Fruit fly (Drosophila melanogaster) whole organism: ENCODE measurements around the gene Pcif1.

ENCODE experiments used
- CG8478 ChIP-seq: fragments of >200 bp; optimal IDR thresholded peaks from 2 replicates; lab custom pipeline; 2018; ENCODE audit warnings: inconsistent platforms
- pan ChIP-seq: fragments of >200 bp; optimal IDR thresholded peaks from 2 replicates; lab custom pipeline; 2017

DNA sequence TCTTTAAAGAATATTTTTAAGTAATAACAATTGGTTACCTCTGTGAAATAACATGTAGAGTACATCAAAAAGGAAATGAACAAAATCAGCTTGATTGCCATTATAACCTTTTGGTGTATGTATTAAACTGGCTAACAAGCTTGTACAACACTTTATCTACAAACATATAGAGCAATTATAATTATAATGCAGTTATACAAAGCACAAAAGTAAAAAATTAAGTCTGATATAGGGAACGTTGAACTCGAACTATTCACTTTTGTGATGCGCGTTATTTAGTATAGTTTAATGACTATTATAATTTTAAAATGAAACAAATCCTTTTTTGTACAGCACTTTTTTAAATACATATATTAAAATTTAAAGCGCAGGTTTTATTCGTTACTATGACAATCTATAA lies 30.4 kb downstream of the Pcif1 start, which contains the start of gene CG33912:
- TF ChIP-seq pan (lab: Kevin White, UChicago) (no peak), CG8478 (no peak)
